Worm (Caenorhabditis elegans) whole organism, late embryonic: Measurements from ENCODE around the gene gldi-10.

Experiments
- C08G9.2 ChIP-seq: sonication (generic microtip); optimal IDR thresholded peaks from 2 replicates; lab custom pipeline; 2016; ENCODE audit warnings: mild to moderate bottlenecking, missing genetic modification characterization, moderate library complexity, missing compliant biosample characterization
- C38D4.7 ChIP-seq: fragments of 200-800 bp; sonication (Bioruptor generic); optimal IDR thresholded peaks from 2 replicates; lab custom pipeline; 2018; ENCODE audit warnings: mild to moderate bottlenecking, missing genetic modification characterization, moderate library complexity, missing compliant biosample characterization
- K02D7.2 ChIP-seq: sonication (generic microtip); optimal IDR thresholded peaks from 2 replicates; lab custom pipeline; 2017; ENCODE audit warnings: mild to moderate bottlenecking, missing genetic modification characterization, missing compliant biosample characterization
- K09A11.1 ChIP-seq: sonication (generic microtip); optimal IDR thresholded peaks from 2 replicates; lab custom pipeline; 2017; ENCODE audit warnings: antibody characterized with exemption, mild to moderate bottlenecking, missing genetic modification characterization, missing compliant biosample characterization; ENCODE audit not compliant: insufficient read depth
- ahr-1 ChIP-seq: sonication (generic microtip); optimal IDR thresholded peaks from 2 replicates; lab custom pipeline; 2016; ENCODE audit warnings: missing genetic modification characterization, missing compliant biosample characterization
- ceh-18 ChIP-seq: sonication (generic microtip); optimal IDR thresholded peaks from 2 replicates; lab custom pipeline; 2016; ENCODE audit warnings: missing genetic modification characterization, missing compliant biosample characterization
- ceh-2 ChIP-seq: sonication (generic microtip); optimal IDR thresholded peaks from 2 replicates; lab custom pipeline; 2016; ENCODE audit warnings: missing genotype, missing genetic modification characterization, missing compliant biosample characterization
- ceh-22 ChIP-seq: sonication (generic microtip); optimal IDR thresholded peaks from 2 replicates; lab custom pipeline; 2017; ENCODE audit warnings: missing biosample characterization, missing genetic modification characterization
- ceh-31 ChIP-seq: sonication (generic microtip); optimal IDR thresholded peaks from 2 replicates; lab custom pipeline; 2016; ENCODE audit warnings: missing genetic modification characterization, missing compliant biosample characterization
- ceh-6 ChIP-seq: fragments of 200-800 bp; sonication (Bioruptor generic); optimal IDR thresholded peaks from 2 replicates; lab custom pipeline; 2018; ENCODE audit warnings: mild to moderate bottlenecking, missing genetic modification characterization, missing compliant biosample characterization
- ceh-9 ChIP-seq: sonication (generic microtip); optimal IDR thresholded peaks from 2 replicates; lab custom pipeline; 2016; ENCODE audit warnings: mild to moderate bottlenecking, missing genetic modification characterization, inconsistent platforms, missing compliant biosample characterization
- che-1 ChIP-seq: sonication (generic microtip); optimal IDR thresholded peaks from 2 replicates; lab custom pipeline; 2016; ENCODE audit warnings: mild to moderate bottlenecking, missing genetic modification characterization, missing compliant biosample characterization
- dmd-4 ChIP-seq: sonication (generic microtip); optimal IDR thresholded peaks from 2 replicates; lab custom pipeline; 2016; ENCODE audit warnings: borderline replicate concordance, missing genetic modification characterization, missing compliant biosample characterization
- elt-2 ChIP-seq: sonication (generic microtip); optimal IDR thresholded peaks from 2 replicates; lab custom pipeline; 2016; ENCODE audit warnings: missing genetic modification reagents, missing genetic modification characterization, missing compliant biosample characterization
- eyg-1 ChIP-seq: sonication (generic microtip); optimal IDR thresholded peaks from 2 replicates; lab custom pipeline; 2016; ENCODE audit warnings: missing genotype, missing genetic modification characterization, missing compliant biosample characterization
- fkh-10 ChIP-seq: fragments of 150-350 bp; optimal IDR thresholded peaks from 2 replicates; lab custom pipeline; 2014; ENCODE audit warnings: missing biosample characterization, missing genetic modification reagents, missing genetic modification characterization
- fkh-6 ChIP-seq: sonication (generic microtip); optimal IDR thresholded peaks from 2 replicates; lab custom pipeline; 2016; ENCODE audit warnings: missing genetic modification characterization, missing compliant biosample characterization
- gmeb-2 ChIP-seq: sonication (generic microtip); optimal IDR thresholded peaks from 2 replicates; lab custom pipeline; 2016; ENCODE audit warnings: missing genetic modification characterization, inconsistent platforms, missing compliant biosample characterization
- hlh-30 ChIP-seq: sonication (generic microtip); optimal IDR thresholded peaks from 2 replicates; lab custom pipeline; 2017; ENCODE audit warnings: antibody characterized with exemption, missing genetic modification characterization, missing compliant biosample characterization; ENCODE audit not compliant: insufficient read depth
- hlh-6 ChIP-seq: sonication (generic microtip); optimal IDR thresholded peaks from 2 replicates; lab custom pipeline; 2016; ENCODE audit warnings: missing genotype, missing genetic modification characterization, missing compliant biosample characterization
- lim-6 ChIP-seq: sonication (generic microtip); optimal IDR thresholded peaks from 2 replicates; lab custom pipeline; 2016; ENCODE audit warnings: missing genetic modification characterization, missing compliant biosample characterization
- nfya-1 ChIP-seq: sonication (generic microtip); optimal IDR thresholded peaks from 2 replicates; lab custom pipeline; 2017; ENCODE audit warnings: missing genetic modification characterization, mild to moderate bottlenecking, missing compliant biosample characterization, antibody characterized with exemption, moderate library complexity
- nhr-11 ChIP-seq: fragments of 150-350 bp; optimal IDR thresholded peaks from 2 replicates; lab custom pipeline; 2014; ENCODE audit warnings: missing biosample characterization, missing genetic modification characterization
- npax-4 ChIP-seq: sonication (generic microtip); optimal IDR thresholded peaks from 2 replicates; lab custom pipeline; 2016; ENCODE audit warnings: missing genetic modification characterization, missing compliant biosample characterization
- odd-2 ChIP-seq: sonication (generic microtip); optimal IDR thresholded peaks from 2 replicates; lab custom pipeline; 2017; ENCODE audit warnings: antibody characterized with exemption, mild to moderate bottlenecking, missing genetic modification characterization, missing compliant biosample characterization
- pag-3 ChIP-seq: sonication (generic microtip); optimal IDR thresholded peaks from 2 replicates; lab custom pipeline; 2016; ENCODE audit warnings: missing compliant biosample characterization, missing genetic modification characterization, borderline replicate concordance
- pat-9 ChIP-seq: fragments of 200-800 bp; sonication (Bioruptor generic); optimal IDR thresholded peaks from 2 replicates; lab custom pipeline; 2018; ENCODE audit warnings: mild to moderate bottlenecking, missing genetic modification characterization, moderate library complexity, missing compliant biosample characterization
- pax-1 ChIP-seq: fragments of 150-350 bp; optimal IDR thresholded peaks from 2 replicates; lab custom pipeline; 2014; ENCODE audit warnings: missing biosample characterization, missing genetic modification characterization
- pha-4 ChIP-seq: fragments of 150-350 bp; optimal IDR thresholded peaks from 2 replicates; lab custom pipeline; 2018; ENCODE audit warnings: missing biosample characterization, missing genetic modification reagents, missing genetic modification characterization
- pqm-1 ChIP-seq: sonication (generic microtip); optimal IDR thresholded peaks from 2 replicates; lab custom pipeline; 2016; ENCODE audit warnings: missing genetic modification characterization, missing compliant biosample characterization
- pros-1 ChIP-seq: fragments of 150-350 bp; optimal IDR thresholded peaks from 2 replicates; lab custom pipeline; 2014; ENCODE audit warnings: missing biosample characterization, missing genetic modification reagents, missing genetic modification characterization
- ref-2 ChIP-seq: sonication (generic microtip); optimal IDR thresholded peaks from 2 replicates; lab custom pipeline; 2016; ENCODE audit warnings: missing genetic modification characterization, missing compliant biosample characterization
- rnt-1 ChIP-seq: sonication (generic microtip); optimal IDR thresholded peaks from 2 replicates; lab custom pipeline; 2016; ENCODE audit warnings: missing genetic modification characterization, missing compliant biosample characterization
- tbx-2 ChIP-seq: sonication (generic microtip); optimal IDR thresholded peaks from 2 replicates; lab custom pipeline; 2016; ENCODE audit warnings: missing genetic modification characterization, missing compliant biosample characterization
- ttx-3 ChIP-seq: sonication (generic microtip); optimal IDR thresholded peaks from 2 replicates; lab custom pipeline; 2016; ENCODE audit warnings: missing genetic modification reagents, missing genetic modification characterization, missing compliant biosample characterization
- unc-3 ChIP-seq, 2 experiments: fragments of 200-800 bp in 1 of 2; sonication (Bioruptor generic) in 1 of 2; sonication (generic microtip) in 1 of 2; conservative IDR thresholded peaks in 1 of 2; optimal IDR thresholded peaks in 1 of 2; 2 replicates each; pipeline versions ENCODE4 v1.3.6 to Lab custom; 2016 to 2022; ENCODE audit warnings: missing compliant biosample characterization in 2 of 2, missing genetic modification characterization in 2 of 2, missing genetic modification reagents in 1 of 2
- zip-5 ChIP-seq: sonication (generic microtip); optimal IDR thresholded peaks from 2 replicates; lab custom pipeline; 2016; ENCODE audit warnings: missing genetic modification characterization, missing compliant biosample characterization

Gene gldi-10

DNA sequence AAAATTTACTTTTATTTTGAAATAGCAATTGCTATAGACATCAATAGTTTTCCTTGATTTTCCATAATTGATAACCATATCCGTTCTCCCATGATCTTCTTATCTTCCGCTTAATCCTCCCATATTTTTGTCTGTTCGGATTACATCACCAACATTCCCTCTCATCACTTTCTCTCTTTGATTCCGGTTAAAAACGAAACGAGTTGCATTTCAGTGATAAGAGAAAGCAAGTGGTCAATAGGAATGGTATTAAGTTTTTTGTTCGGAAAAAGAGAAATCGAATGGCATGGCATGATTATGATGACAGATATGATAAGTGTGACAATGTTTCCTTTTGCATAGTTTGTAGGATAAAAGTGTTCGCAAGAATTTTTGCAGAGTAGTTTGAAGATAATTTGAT lies 13.0 kb downstream of the gldi-10 start:
- TF ChIP-seq odd-2 (tag; lab: Kevin White, UChicago): no peak
- TF ChIP-seq eyg-1 (tag; lab: Kevin White, UChicago): no peak
- TF ChIP-seq nhr-11 (tag; lab: Kevin White, UChicago): no peak
- TF ChIP-seq ahr-1: no peak
- TF ChIP-seq fkh-10 (GFP tag; lab: Kevin White, UChicago): no peak
- TF ChIP-seq pax-1: no peak

DNA sequence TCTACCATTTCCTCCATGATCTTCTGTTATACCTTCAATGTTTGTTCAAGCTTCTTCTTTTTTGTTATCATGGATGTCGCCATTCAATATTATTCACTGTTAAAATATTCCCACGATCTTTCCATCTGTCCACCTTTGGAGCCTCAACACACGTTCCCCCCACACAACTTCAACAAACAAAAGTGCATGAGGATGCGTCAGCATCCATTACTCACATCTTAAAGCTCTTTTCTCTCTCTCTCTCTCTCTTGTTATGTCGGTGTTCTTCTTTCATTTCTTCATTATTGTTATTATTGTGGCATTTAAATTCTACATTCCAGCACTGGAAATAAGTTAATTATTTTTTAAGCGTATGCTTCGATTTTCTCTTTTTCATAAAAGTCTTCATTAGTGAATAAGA lies 15.0 kb downstream of the gldi-10 start:
- TF ChIP-seq che-1 (tag; lab: Kevin White, UChicago) (no peak), fkh-10 (GFP tag; lab: Kevin White, UChicago) (no peak), C38D4.7 (no peak), ceh-18 (tag; lab: Kevin White, UChicago) (no peak), gmeb-2 (no peak), unc-3 (GFP tag; conservative IDR thresholded peaks at IDR 0.05; lab: Robert Waterston, UW) (no peak), unc-3 (tag; optimal IDR thresholded peaks at IDR 0.05; lab: Kevin White, UChicago) (no peak), zip-5 (no peak), tbx-2 (no peak), pros-1 (tag; lab: Kevin White, UChicago) (no peak), nhr-11 (tag; lab: Kevin White, UChicago) (no peak), C08G9.2 (no peak), pat-9 (no peak), pqm-1 (no peak), ref-2 (tag; lab: Kevin White, UChicago) (no peak), ceh-9 (tag; lab: Kevin White, UChicago) (no peak), nfya-1 (no peak), ceh-22 (no peak), hlh-6 (tag; lab: Kevin White, UChicago) (no peak), rnt-1 (no peak), eyg-1 (tag; lab: Kevin White, UChicago) (no peak)

DNA sequence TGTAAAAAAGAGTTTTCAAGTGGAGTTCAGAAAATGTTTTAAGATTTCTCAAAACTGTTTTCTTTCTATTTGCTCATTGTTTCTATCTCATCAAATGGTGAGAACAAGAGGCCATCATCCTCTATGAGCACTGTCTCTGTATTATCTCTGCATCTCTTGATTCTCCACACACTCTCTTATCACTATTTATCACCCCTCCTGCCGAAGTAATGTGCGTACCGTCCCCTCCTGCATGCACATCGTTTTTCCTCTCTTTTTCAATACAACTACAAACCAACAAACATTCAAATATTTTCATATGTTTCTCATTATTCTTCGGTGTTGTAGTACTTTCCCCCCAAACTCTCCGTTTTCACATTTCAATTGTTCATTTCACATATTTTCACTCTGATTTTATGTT lies 17.4 kb downstream of the gldi-10 start:
- TF ChIP-seq lim-6 (tag; lab: Kevin White, UChicago) (no peak), ttx-3 (tag; lab: Kevin White, UChicago) (no peak), dmd-4 (tag; lab: Kevin White, UChicago) (no peak), pha-4 (tag; lab: Kevin White, UChicago) (no peak), rnt-1 (no peak), ceh-2 (tag; lab: Kevin White, UChicago) (no peak), ceh-31 (tag; lab: Kevin White, UChicago) (no peak), K09A11.1 (tag; lab: Kevin White, UChicago) (no peak), ceh-6 (GFP tag; lab: Kevin White, UChicago) (no peak), tbx-2 (no peak), K02D7.2 (tag; lab: Kevin White, UChicago) (no peak), elt-2 (no peak), odd-2 (tag; lab: Kevin White, UChicago) (no peak), eyg-1 (tag; lab: Kevin White, UChicago) (no peak), C38D4.7 (no peak), npax-4 (tag; lab: Kevin White, UChicago) (no peak), hlh-30 (tag; lab: Kevin White, UChicago) (no peak), pax-1 (no peak)

DNA sequence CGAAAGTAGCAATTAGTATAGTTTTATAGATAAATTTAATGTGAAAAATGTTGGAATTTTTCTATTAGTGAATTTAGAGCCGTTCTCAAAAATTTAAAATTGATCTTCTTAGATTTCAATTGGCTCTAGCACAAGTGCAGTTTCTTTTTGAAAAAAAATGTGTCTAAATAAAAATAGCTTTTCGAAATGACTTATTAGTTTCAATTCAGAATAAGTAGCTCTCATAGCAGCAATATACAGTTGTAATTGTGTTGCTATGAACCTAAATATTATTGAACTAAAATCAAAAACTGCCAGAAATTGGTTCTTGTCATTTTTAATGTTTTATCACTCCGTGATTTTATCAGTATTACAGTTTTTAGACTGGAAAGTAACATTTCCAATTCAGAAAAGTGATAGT lies 18.7 kb downstream of the gldi-10 start:
- TF ChIP-seq pag-3 (tag; lab: Kevin White, UChicago): no peak
- no peak for TF ChIP-seq fkh-6 (tag; lab: Kevin White, UChicago)
- no peak for TF ChIP-seq che-1 (tag; lab: Kevin White, UChicago)
- TF ChIP-seq npax-4 (tag; lab: Kevin White, UChicago): no peak
- TF ChIP-seq, all 69 proteins: peak for 0
